Worm (Caenorhabditis elegans) whole organism, young adult: ENCODE results near the gene nhr-198.

Experiments
- B0261.1 ChIP-seq: sonication (generic microtip); optimal IDR thresholded peaks from 2 replicates; lab custom pipeline; 2016; ENCODE audit warnings: mild to moderate bottlenecking, missing genetic modification characterization, moderate library complexity, missing compliant biosample characterization
- cebp-2 ChIP-seq: fragments of 200-800 bp; sonication (Bioruptor generic); IDR thresholded peaks from 2 replicates; pipeline ENCODE4 v1.3.6; 2022; ENCODE audit warnings: missing genetic modification characterization, missing compliant biosample characterization
- dpff-1 ChIP-seq: sonication (generic microtip); optimal IDR thresholded peaks from 2 replicates; lab custom pipeline; 2017; ENCODE audit warnings: mild to moderate bottlenecking, missing genetic modification characterization, missing compliant biosample characterization
- lin-54 ChIP-seq: fragments of 200-800 bp; sonication (Bioruptor generic); optimal IDR thresholded peaks from 2 replicates; lab custom pipeline; 2018; ENCODE audit warnings: mild to moderate bottlenecking, missing genetic modification characterization, missing compliant biosample characterization
- lir-1 ChIP-seq: fragments of 200-800 bp; sonication (Bioruptor generic); conservative IDR thresholded peaks from 2 replicates; pipeline ENCODE4 v1.3.6; 2022; ENCODE audit warnings: missing genetic modification reagents, missing genetic modification characterization, missing compliant biosample characterization
- madf-3 ChIP-seq: fragments of 200-800 bp; sonication (Bioruptor generic); IDR thresholded peaks from 2 replicates; pipeline ENCODE4 v1.3.6; 2022; ENCODE audit warnings: missing genetic modification reagents, missing genetic modification characterization, missing compliant biosample characterization
- madf-6 ChIP-seq: fragments of 200-800 bp; sonication (Bioruptor generic); IDR thresholded peaks from 2 replicates; pipeline ENCODE4 v1.3.6; 2022; ENCODE audit warnings: missing genetic modification reagents, missing genetic modification characterization, missing compliant biosample characterization
- snpc-3.4 ChIP-seq: sonication (generic microtip); optimal IDR thresholded peaks from 2 replicates; lab custom pipeline; 2017; ENCODE audit warnings: missing genetic modification characterization, mild to moderate bottlenecking, missing compliant biosample characterization, antibody characterized with exemption, moderate library complexity, missing genotype, missing genetic modification reagents
- somi-1 ChIP-seq: fragments of 200-800 bp; sonication (Bioruptor generic); optimal IDR thresholded peaks from 2 replicates; lab custom pipeline; 2018; ENCODE audit warnings: mild to moderate bottlenecking, missing genetic modification characterization, missing compliant biosample characterization
- sptf-2 ChIP-seq: fragments of 200-800 bp; sonication (Bioruptor generic); optimal IDR thresholded peaks from 2 replicates; lab custom pipeline; 2018; ENCODE audit warnings: mild to moderate bottlenecking, missing genetic modification characterization, missing compliant biosample characterization
- tbx-9 ChIP-seq: sonication (generic microtip); optimal IDR thresholded peaks from 2 replicates; lab custom pipeline; 2016; ENCODE audit warnings: borderline replicate concordance, missing genetic modification characterization, inconsistent platforms, missing compliant biosample characterization

DNA sequence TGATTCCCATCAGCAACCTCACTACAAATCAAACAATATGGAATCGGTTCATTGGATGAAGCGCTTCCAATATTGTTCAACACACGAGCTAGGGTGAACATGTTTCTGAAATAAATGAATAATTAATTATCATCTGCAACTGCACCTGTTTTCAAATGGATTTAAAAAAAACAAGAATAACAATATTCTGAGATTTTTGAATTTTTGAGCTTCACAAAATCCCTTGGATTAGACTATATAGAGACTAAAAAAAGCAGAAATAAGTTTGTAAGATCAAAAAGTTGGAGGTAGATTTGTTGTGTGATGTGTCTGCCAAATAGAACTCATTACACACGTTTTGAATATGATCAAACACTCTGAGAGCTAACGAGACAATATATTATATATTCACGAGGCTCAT lies 6.0 kb downstream of the nhr-198 start, which contains the start of gene nhr-199:
- TF ChIP-seq somi-1 (GFP tag; lab: Kevin White, UChicago) (no peak), sptf-2 (no peak), cebp-2 (no peak), dpff-1 (tag; lab: Kevin White, UChicago) (no peak), tbx-9 (tag; lab: Kevin White, UChicago) (no peak), madf-6 (GFP tag; lab: Robert Waterston, UW) (no peak), lin-54 (GFP tag; lab: Kevin White, UChicago) (no peak), lir-1 (GFP tag; lab: Robert Waterston, UW) (no peak), snpc-3.4 (tag; lab: Kevin White, UChicago) (no peak), B0261.1 (tag; lab: Kevin White, UChicago) (no peak), madf-3 (no peak)
